Worm (Caenorhabditis elegans) whole organism, L3 larva: Measurements from ENCODE around the gene odr-8.

Experiments used
- fkh-10 ChIP-seq: sonication (generic microtip); optimal IDR thresholded peaks from 2 replicates; lab custom pipeline; 2017; ENCODE audit warnings: missing biosample characterization, missing genetic modification reagents, missing genetic modification characterization
- hmg-11 ChIP-seq: sonication (generic microtip); optimal IDR thresholded peaks from 2 replicates; lab custom pipeline; 2016; ENCODE audit warnings: missing genetic modification characterization, missing compliant biosample characterization
- nhr-12 ChIP-seq: fragments of 150-350 bp; optimal IDR thresholded peaks from 2 replicates; lab custom pipeline; 2014; ENCODE audit warnings: missing biosample characterization, missing genetic modification characterization

ce11 chrIV:6554865-6555264 is 27.6 kb downstream of the odr-8 start:
- TF ChIP-seq nhr-12 (tag; lab: Kevin White, UChicago) (no peak), hmg-11 (tag; lab: Kevin White, UChicago) (no peak), fkh-10 (GFP tag; lab: Kevin White, UChicago) (no peak)
